Worm (Caenorhabditis elegans): ENCODE data around the gene xpo-1.

xpo-1 gene

ce11 chrV:7773647-7774046 lies 31.2 kb upstream of the xpo-1 start:
- TF ChIP-seq lsy-2 (tag; optimal IDR thresholded peaks at IDR 0.05) (no peak), ceh-83 (GFP tag; optimal IDR thresholded peaks at IDR 0.05) (no peak), elt-3 (tag; optimal IDR thresholded peaks at IDR 0.05) (no peak), ceh-43 (GFP tag; optimal IDR thresholded peaks at IDR 0.05) (no peak), mep-1 (tag; optimal IDR thresholded peaks at IDR 0.05) (no peak), pha-4 (tag; optimal IDR thresholded peaks at IDR 0.05) (no peak), tbx-8 (GFP tag; optimal IDR thresholded peaks at IDR 0.05) (no peak), hlh-1 (tag; optimal IDR thresholded peaks at IDR 0.05) (no peak), nhr-2 (tag; optimal IDR thresholded peaks at IDR 0.05) (no peak), unc-120 (tag; optimal IDR thresholded peaks at IDR 0.05; ENCODE audit: poor library complexity, severe bottlenecking) (no peak), drap-1 (GFP tag; optimal IDR thresholded peaks at IDR 0.05) (no peak), sem-2 (GFP tag; optimal IDR thresholded peaks at IDR 0.05) (no peak), lin-13 (tag; optimal IDR thresholded peaks at IDR 0.05) (no peak), unc-39 (tag; optimal IDR thresholded peaks at IDR 0.05) (no peak)

ce11 chrV:7774143-7774595 lies 30.7 kb upstream of the xpo-1 start, which contains the start of gene grl-10:
grl-10 (plus strand) TSS chrV:7774545.
- no peak for TF ChIP-seq nhr-2 (tag; optimal IDR thresholded peaks at IDR 0.05)
- TF ChIP-seq ztf-11 (tag; optimal IDR thresholded peaks at IDR 0.05): no peak
- TF ChIP-seq flh-1 (GFP tag; optimal IDR thresholded peaks at IDR 0.05): no peak
- no peak for TF ChIP-seq mab-5 (tag; optimal IDR thresholded peaks at IDR 0.05)
- peak; percentile 28 for TF ChIP-seq ham-2 (GFP tag; optimal IDR thresholded peaks at IDR 0.05)
- no peak for TF ChIP-seq unc-120 (tag; optimal IDR thresholded peaks at IDR 0.05; ENCODE audit: poor library complexity, severe bottlenecking)
- TF ChIP-seq sem-2 (GFP tag; optimal IDR thresholded peaks at IDR 0.05): no peak
- no peak for TF ChIP-seq mep-1 (tag; optimal IDR thresholded peaks at IDR 0.05)
- TF ChIP-seq lin-32 (GFP tag; optimal IDR thresholded peaks at IDR 0.05): no peak
- no peak for TF ChIP-seq bed-3 (GFP tag; optimal IDR thresholded peaks at IDR 0.05)
- no peak for TF ChIP-seq snpc-4 (tag; optimal IDR thresholded peaks at IDR 0.05)
- TF ChIP-seq elt-1 (tag; optimal IDR thresholded peaks at IDR 0.05; ENCODE audit: borderline replicate concordance, insufficient read depth): peak; percentile 70
- no peak for TF ChIP-seq blmp-1 (tag; optimal IDR thresholded peaks at IDR 0.05)
- no peak for TF ChIP-seq lin-13 (tag; optimal IDR thresholded peaks at IDR 0.05)

- no peak for TF ChIP-seq sem-2 (GFP tag; optimal IDR thresholded peaks at IDR 0.05)
- no peak for TF ChIP-seq zip-8 (tag; optimal IDR thresholded peaks at IDR 0.05)
- no peak for TF ChIP-seq nhr-12 (tag; optimal IDR thresholded peaks at IDR 0.05)
- TF ChIP-seq hlh-1 (tag; optimal IDR thresholded peaks at IDR 0.05): no peak
Observed at ce11 chrV:7775226-7775625, 29.6 kb upstream of the xpo-1 start.

ce11 chrV:7776029-7776628 lies 28.7 kb upstream of the xpo-1 start, which contains the start of the genes rpl-39 and rps-30:
rpl-39 (minus strand) TSS chrV:7776079.
rps-30 (plus strand) TSS chrV:7776578.
- TF ChIP-seq M03D4.4 (tag; optimal IDR thresholded peaks at IDR 0.05) (no peak), nhr-12 (tag; optimal IDR thresholded peaks at IDR 0.05) (no peak), mls-2 (tag; optimal IDR thresholded peaks at IDR 0.05) (peak; percentile 31), ceh-43 (GFP tag; optimal IDR thresholded peaks at IDR 0.05) (no peak), blmp-1 (tag; optimal IDR thresholded peaks at IDR 0.05) (no peak), ceh-83 (GFP tag; optimal IDR thresholded peaks at IDR 0.05) (no peak), ztf-11 (tag; optimal IDR thresholded peaks at IDR 0.05) (peak; percentile 8), sptf-1 (tag; optimal IDR thresholded peaks at IDR 0.05) (peak; percentile 64), ham-2 (GFP tag; optimal IDR thresholded peaks at IDR 0.05) (peak; percentile 54), lin-32 (GFP tag; optimal IDR thresholded peaks at IDR 0.05) (no peak), unc-62 (GFP tag; optimal IDR thresholded peaks at IDR 0.05) (peak; percentile 19), pha-4 (tag; optimal IDR thresholded peaks at IDR 0.05) (peak; percentile 85), elt-3 (tag; optimal IDR thresholded peaks at IDR 0.05) (no peak), cnd-1 (tag; optimal IDR thresholded peaks at IDR 0.05) (no peak), zip-8 (tag; optimal IDR thresholded peaks at IDR 0.05) (no peak), unc-39 (tag; optimal IDR thresholded peaks at IDR 0.05) (no peak), nhr-76 (tag; optimal IDR thresholded peaks at IDR 0.05) (no peak), sem-2 (GFP tag; optimal IDR thresholded peaks at IDR 0.05) (no peak), drap-1 (GFP tag; optimal IDR thresholded peaks at IDR 0.05) (no peak), bed-3 (GFP tag; optimal IDR thresholded peaks at IDR 0.05) (no peak), elt-1 (tag; optimal IDR thresholded peaks at IDR 0.05; ENCODE audit: borderline replicate concordance, insufficient read depth) (no peak), ces-1 (GFP tag; optimal IDR thresholded peaks at IDR 0.05) (peak; percentile 70), nhr-28 (tag; optimal IDR thresholded peaks at IDR 0.05) (no peak), nhr-2 (tag; optimal IDR thresholded peaks at IDR 0.05) (no peak), unc-120 (tag; optimal IDR thresholded peaks at IDR 0.05; ENCODE audit: poor library complexity, severe bottlenecking) (peak; percentile 24), tbx-8 (GFP tag; optimal IDR thresholded peaks at IDR 0.05) (no peak), lin-13 (tag; optimal IDR thresholded peaks at IDR 0.05) (peak; percentile 75), ceh-39 (tag; optimal IDR thresholded peaks at IDR 0.05) (peak; percentile 79), mab-5 (tag; optimal IDR thresholded peaks at IDR 0.05) (no peak), hlh-1 (tag; optimal IDR thresholded peaks at IDR 0.05) (peak; percentile 56), mep-1 (tag; optimal IDR thresholded peaks at IDR 0.05) (peak; percentile 91), lsy-2 (tag; optimal IDR thresholded peaks at IDR 0.05) (peak; percentile 85), flh-1 (GFP tag; optimal IDR thresholded peaks at IDR 0.05) (no peak), snpc-4 (tag; optimal IDR thresholded peaks at IDR 0.05) (no peak), nhr-237 (tag; optimal IDR thresholded peaks at IDR 0.05) (peak; percentile 92)
